Worm (Caenorhabditis elegans) whole organism, early embryonic: Measurements from ENCODE around the gene C28D4.10.

Experiments
- ama-1 ChIP-seq: fragments of 150-350 bp; optimal IDR thresholded peaks from 2 replicates; lab custom pipeline; 2014
- scrt-1 ChIP-seq: fragments of 200-800 bp; sonication (Bioruptor generic); IDR thresholded peaks from 2 replicates; pipeline ENCODE4 v1.3.6; 2022; ENCODE audit warnings: missing genetic modification characterization, missing compliant biosample characterization
- tbx-37 ChIP-seq: fragments of 200-800 bp; sonication (Bioruptor generic); conservative IDR thresholded peaks from 2 replicates; pipeline ENCODE4 v1.3.6; 2022; ENCODE audit warnings: missing genetic modification reagents, missing genetic modification characterization, missing compliant biosample characterization

DNA sequence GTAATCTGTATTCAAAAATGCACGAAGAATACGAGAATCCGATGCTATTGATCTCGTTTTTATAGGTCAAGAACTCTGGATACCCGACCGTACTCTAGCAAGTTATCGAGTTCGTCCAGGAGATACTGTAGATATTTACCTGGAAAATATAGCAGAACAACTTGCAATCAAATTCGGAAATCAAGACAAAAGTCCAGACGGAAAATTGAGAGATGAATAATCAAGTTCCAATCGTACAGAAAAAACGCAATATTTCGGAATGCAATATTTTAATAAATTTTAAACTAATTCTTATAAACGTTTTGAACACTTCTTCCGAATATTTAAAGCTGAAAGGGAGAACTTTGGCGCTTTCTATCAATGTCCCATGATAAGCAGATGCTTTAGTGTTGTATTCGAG lies 707 bp downstream of the C28D4.10 start:
- no peak for TF ChIP-seq ama-1 (lab: Kevin White, UChicago)
- no peak for TF ChIP-seq tbx-37 (GFP tag; lab: Robert Waterston, UW)
- TF ChIP-seq scrt-1 (GFP tag; lab: Robert Waterston, UW), result no peak
